Fruit fly (Drosophila melanogaster) whole organism, adult: ENCODE results near the gene CG7142.

Experiments used
- CG33017 ChIP-seq: fragments of 200-800 bp; sonication (Bioruptor generic); optimal IDR thresholded peaks from 2 replicates; lab custom pipeline; 2018; ENCODE audit warnings: missing biosample characterization, mild to moderate bottlenecking, missing genetic modification characterization, moderate library complexity
- Clk ChIP-seq: fragments of 200-800 bp; sonication (Bioruptor generic); optimal IDR thresholded peaks from 2 replicates; lab custom pipeline; 2017; ENCODE audit warnings: missing biosample characterization, missing genetic modification characterization
- Hr96 ChIP-seq: fragments of 200-800 bp; sonication (Bioruptor generic); optimal IDR thresholded peaks from 2 replicates; lab custom pipeline; 2016; ENCODE audit warnings: missing biosample characterization, missing genetic modification characterization
- Mnt ChIP-seq: fragments of 200-800 bp; sonication (Bioruptor generic); optimal IDR thresholded peaks from 2 replicates; lab custom pipeline; 2016; ENCODE audit warnings: missing biosample characterization, mild to moderate bottlenecking, missing genetic modification characterization
- bab1 ChIP-seq: fragments of 200-800 bp; sonication (Bioruptor generic); optimal IDR thresholded peaks from 3 replicates; lab custom pipeline; 2019; ENCODE audit warnings: missing biosample characterization, mild to moderate bottlenecking, missing genetic modification characterization, moderate library complexity
- cnc ChIP-seq, 2 experiments: fragments of >200 bp; optimal IDR thresholded peaks; 2 replicates each; lab custom pipeline; 2017
- kay ChIP-seq: fragments of 200-800 bp; sonication (Bioruptor generic); peaks from one replicate; lab custom pipeline; 2016; ENCODE audit warnings: missing biosample characterization, missing genetic modification characterization, borderline replicate concordance
- tj ChIP-seq: fragments of 200-800 bp; sonication (Bioruptor generic); optimal IDR thresholded peaks from 3 replicates; lab custom pipeline; 2017; ENCODE audit warnings: missing biosample characterization, mild to moderate bottlenecking, missing genetic modification characterization, moderate library complexity

dm6 chr3R:18294488-18294887 lies 15.2 kb upstream of the CG7142 start:
- TF ChIP-seq kay (GFP tag; lab: Kevin White, UChicago): no peak
- TF ChIP-seq CG33017 (tag; lab: Kevin White, UChicago): no peak
- no peak for TF ChIP-seq Mnt
- TF ChIP-seq cnc (optimal IDR thresholded peaks at IDR 0.05; lab: Kevin White, UChicago): no peak
- no peak for TF ChIP-seq Clk (GFP tag; lab: Kevin White, UChicago)
- no peak for TF ChIP-seq Hr96
- no peak for TF ChIP-seq bab1 (GFP tag; lab: Kevin White, UChicago)
- no peak for TF ChIP-seq tj (GFP tag; lab: Kevin White, UChicago)
